Worm (Caenorhabditis elegans) whole organism, dauer: ENCODE results near the gene ZK813.7.

Experiments used
- unc-62 ChIP-seq: sonication (generic microtip); optimal IDR thresholded peaks from 2 replicates; lab custom pipeline; 2017; ENCODE audit warnings: missing biosample characterization, missing genetic modification reagents, missing genetic modification characterization

The ZK813.7 gene

DNA sequence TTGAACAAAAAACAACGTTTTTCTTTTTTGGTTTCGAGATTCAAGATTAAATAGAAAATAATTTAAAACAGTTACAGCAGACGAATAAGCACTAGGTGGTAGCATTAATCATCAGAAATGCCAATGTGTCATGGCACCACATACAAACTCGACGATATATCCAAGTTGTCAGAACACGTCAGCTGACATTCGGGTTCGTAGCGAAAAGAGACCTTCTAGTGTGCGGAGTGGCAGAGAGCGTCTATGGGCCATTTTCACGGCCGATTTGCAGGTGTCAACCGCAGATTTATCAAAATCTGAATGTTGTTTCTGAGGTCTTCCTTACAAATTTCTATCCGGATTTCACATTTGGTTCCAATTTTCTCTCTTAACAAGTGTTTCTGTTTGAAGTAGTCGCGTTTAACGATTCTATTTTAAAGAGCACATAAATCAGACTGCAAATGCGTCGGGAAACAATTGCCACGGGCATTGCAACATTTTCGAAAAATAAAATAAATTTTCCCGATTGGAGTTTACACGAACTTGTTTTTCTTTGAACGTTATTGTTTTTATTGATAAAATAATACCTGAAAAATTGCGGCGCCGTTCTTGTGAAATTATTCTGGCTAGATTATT is 43.6 kb downstream of the ZK813.7 start:
- TF ChIP-seq unc-62 (GFP tag; lab: Kevin White, UChicago), result no peak

ce11 chrX:3488993-3489392 is 44.4 kb downstream of the ZK813.7 start, which contains the start of gene C12D12.3:
TSS of gene C12D12.3 (plus strand) at chrX:3489293.
- TF ChIP-seq unc-62 (GFP tag; lab: Kevin White, UChicago), result no peak

DNA sequence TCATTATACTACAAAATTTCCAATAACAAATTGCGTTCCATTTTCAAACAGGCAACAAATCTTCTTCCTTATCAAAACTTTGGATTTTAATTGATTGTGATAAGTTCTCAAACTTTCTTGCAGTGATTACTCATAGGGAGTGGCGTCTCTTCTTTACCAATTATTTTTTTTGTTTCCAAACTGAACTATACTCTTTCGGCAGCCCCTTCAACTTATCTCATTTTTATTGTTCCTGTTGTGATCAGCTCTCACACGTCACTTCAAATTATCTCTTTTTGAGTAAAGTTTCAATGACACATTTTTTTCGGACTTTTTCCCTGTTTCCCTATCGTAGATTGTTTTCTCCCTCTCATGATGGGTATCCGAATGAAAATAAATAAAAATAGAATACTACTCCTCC is 47.8 kb downstream of the ZK813.7 start:
- no peak for TF ChIP-seq unc-62 (GFP tag; lab: Kevin White, UChicago)

- TF ChIP-seq unc-62 (GFP tag; lab: Kevin White, UChicago), result no peak
Observed at ce11 chrX:3494634-3495033, 50.0 kb downstream of the ZK813.7 start.
